Fruit fly (Drosophila melanogaster) whole organism, embryonic: ENCODE measurements around the gene CG11679.

Source experiments
- BtbVII ChIP-seq: fragments of 200-800 bp; sonication (Bioruptor generic); optimal IDR thresholded peaks from 3 replicates; lab custom pipeline; 2017; ENCODE audit warnings: missing biosample characterization, mild to moderate bottlenecking, missing genetic modification characterization
- CG11504 ChIP-seq: fragments of 200-800 bp; sonication (Bioruptor generic); optimal IDR thresholded peaks from 3 replicates; lab custom pipeline; 2019; ENCODE audit warnings: missing biosample characterization, mild to moderate bottlenecking, missing genetic modification characterization, moderate library complexity
- CG11723 ChIP-seq: fragments of 200-800 bp; sonication (Bioruptor generic); optimal IDR thresholded peaks from 2 replicates; lab custom pipeline; 2017; ENCODE audit warnings: missing biosample characterization, mild to moderate bottlenecking, missing genetic modification characterization
- CG12236 ChIP-seq: fragments of 200-800 bp; sonication (Bioruptor generic); optimal IDR thresholded peaks from 2 replicates; lab custom pipeline; 2016; ENCODE audit warnings: missing biosample characterization, missing genetic modification characterization
- CG16779 ChIP-seq: fragments of 200-800 bp; sonication (Bioruptor generic); IDR thresholded peaks from 2 replicates; pipeline ENCODE4 v1.3.6; 2022; ENCODE audit warnings: missing biosample characterization, missing genetic modification characterization
- CG16863 ChIP-seq: fragments of 200-800 bp; sonication (Bioruptor generic); optimal IDR thresholded peaks from 3 replicates; lab custom pipeline; 2016; ENCODE audit warnings: missing biosample characterization, missing genetic modification characterization
- CG18011 ChIP-seq: fragments of 200-800 bp; sonication (Bioruptor generic); optimal IDR thresholded peaks from 2 replicates; lab custom pipeline; 2017; ENCODE audit warnings: missing biosample characterization, missing genetic modification characterization, mild to moderate bottlenecking, moderate library complexity, missing genotype
- CG2199 ChIP-seq: fragments of 200-800 bp; sonication (Bioruptor generic); IDR thresholded peaks from 3 replicates; pipeline ENCODE4 v1.3.6; 2022; ENCODE audit warnings: missing biosample characterization, missing genetic modification characterization
- CG31224 ChIP-seq: fragments of 200-800 bp; sonication (Bioruptor generic); IDR thresholded peaks from 2 replicates; pipeline ENCODE4 v1.3.6; 2022; ENCODE audit warnings: missing biosample characterization, missing genetic modification characterization
- CG3726 ChIP-seq: fragments of 200-800 bp; sonication (Bioruptor generic); IDR thresholded peaks from 3 replicates; pipeline ENCODE4, ENCODE4 v1.3.6; 2022; ENCODE audit warnings: missing biosample characterization, missing genetic modification characterization
- CG3838 ChIP-seq: fragments of 200-800 bp; sonication (Bioruptor generic); optimal IDR thresholded peaks from 3 replicates; lab custom pipeline; 2016; ENCODE audit warnings: missing biosample characterization, missing genetic modification characterization
- CG4328 ChIP-seq: fragments of 200-800 bp; sonication (Bioruptor generic); optimal IDR thresholded peaks from 3 replicates; lab custom pipeline; 2017; ENCODE audit warnings: missing biosample characterization, missing genetic modification reagents, missing genetic modification characterization
- CG5953 ChIP-seq: fragments of 200-800 bp; sonication (Bioruptor generic); IDR thresholded peaks from 2 replicates; pipeline ENCODE4 v1.3.6; 2022; ENCODE audit warnings: missing biosample characterization, missing genetic modification characterization
- CG6175 ChIP-seq: fragments of 200-800 bp; sonication (Bioruptor generic); IDR thresholded peaks from 3 replicates; pipeline ENCODE4 v1.3.6; 2022; ENCODE audit warnings: missing biosample characterization, missing genetic modification characterization
- CG6791 ChIP-seq: fragments of 200-800 bp; sonication (Bioruptor generic); IDR thresholded peaks from 3 replicates; pipeline ENCODE4 v1.3.6; 2022; ENCODE audit warnings: missing biosample characterization, missing genetic modification characterization; ENCODE audit not compliant: partially characterized antibody
- CG7271 ChIP-seq: fragments of 200-800 bp; sonication (Bioruptor generic); optimal IDR thresholded peaks from 2 replicates; lab custom pipeline; 2018; ENCODE audit warnings: missing biosample characterization, mild to moderate bottlenecking, missing genetic modification characterization, moderate library complexity
- CG7745 ChIP-seq: fragments of 200-800 bp; sonication (Bioruptor generic); optimal IDR thresholded peaks from 2 replicates; lab custom pipeline; 2018; ENCODE audit warnings: missing biosample characterization, mild to moderate bottlenecking, missing genetic modification characterization, moderate library complexity
- CG7987 ChIP-seq: fragments of 200-800 bp; sonication (Bioruptor generic); optimal IDR thresholded peaks from 2 replicates; lab custom pipeline; 2018; ENCODE audit warnings: missing biosample characterization, mild to moderate bottlenecking, missing genetic modification characterization, moderate library complexity
- CG8388 ChIP-seq: fragments of 200-800 bp; sonication (Bioruptor generic); optimal IDR thresholded peaks from 2 replicates; lab custom pipeline; 2019; ENCODE audit warnings: missing biosample characterization, mild to moderate bottlenecking, missing genetic modification characterization, moderate library complexity
- CG9817 ChIP-seq: fragments of 200-800 bp; sonication (Bioruptor generic); optimal IDR thresholded peaks from 2 replicates; lab custom pipeline; 2018; ENCODE audit warnings: missing biosample characterization, mild to moderate bottlenecking, missing genetic modification characterization, moderate library complexity
- D19A ChIP-seq: fragments of 200-800 bp; optimal IDR thresholded peaks from 3 replicates; lab custom pipeline; 2019; ENCODE audit warnings: missing biosample characterization, mild to moderate bottlenecking, missing genetic modification characterization, moderate library complexity
- HHEX ChIP-seq: fragments of 200-800 bp; sonication (Bioruptor generic); optimal IDR thresholded peaks from 3 replicates; lab custom pipeline; 2017; ENCODE audit warnings: missing biosample characterization, mild to moderate bottlenecking, missing genetic modification characterization, missing genetic modification reagents
- Kr ChIP-seq: fragments of 200-800 bp; sonication (Bioruptor generic); optimal IDR thresholded peaks from 2 replicates; lab custom pipeline; 2017; ENCODE audit warnings: missing biosample characterization, mild to moderate bottlenecking, missing genetic modification characterization
- Myb ChIP-seq: fragments of 200-800 bp; sonication (Bioruptor generic); optimal IDR thresholded peaks from 2 replicates; lab custom pipeline; 2016; ENCODE audit warnings: missing biosample characterization, missing genetic modification characterization
- Nf-YC ChIP-seq: fragments of 200-800 bp; optimal IDR thresholded peaks from 3 replicates; lab custom pipeline; 2019; ENCODE audit warnings: missing biosample characterization, mild to moderate bottlenecking, missing genetic modification characterization, moderate library complexity
- Rx ChIP-seq: fragments of 200-800 bp; sonication (Bioruptor generic); IDR thresholded peaks from 2 replicates; pipeline ENCODE4 v1.3.6; 2022; ENCODE audit warnings: missing biosample characterization, missing genetic modification characterization
- Sox100B ChIP-seq: fragments of 200-800 bp; sonication (Bioruptor generic); optimal IDR thresholded peaks from 3 replicates; lab custom pipeline; 2018; ENCODE audit warnings: missing biosample characterization, mild to moderate bottlenecking, missing genetic modification characterization
- Sry-β ChIP-seq: fragments of 200-800 bp; sonication (Bioruptor generic); optimal IDR thresholded peaks from 2 replicates; lab custom pipeline; 2018; ENCODE audit warnings: missing biosample characterization, mild to moderate bottlenecking, missing genetic modification characterization, moderate library complexity
- bab2 ChIP-seq: fragments of 200-800 bp; sonication (Bioruptor generic); optimal IDR thresholded peaks from 2 replicates; lab custom pipeline; 2016; ENCODE audit warnings: missing biosample characterization, missing genetic modification characterization
- chn ChIP-seq: fragments of 200-800 bp; sonication (Bioruptor generic); optimal IDR thresholded peaks from 2 replicates; lab custom pipeline; 2016; ENCODE audit warnings: missing biosample characterization, missing genetic modification characterization
- dm ChIP-seq: fragments of 200-800 bp; sonication (Bioruptor generic); optimal IDR thresholded peaks from 3 replicates; lab custom pipeline; 2016; ENCODE audit warnings: missing biosample characterization, missing genetic modification characterization
- eyg ChIP-seq: fragments of 200-800 bp; sonication (Bioruptor generic); optimal IDR thresholded peaks from 3 replicates; lab custom pipeline; 2016; ENCODE audit warnings: missing biosample characterization, missing genetic modification characterization
- gcm ChIP-seq: fragments of 200-800 bp; sonication (Bioruptor generic); optimal IDR thresholded peaks from 2 replicates; lab custom pipeline; 2019; ENCODE audit warnings: missing biosample characterization, mild to moderate bottlenecking, missing genetic modification characterization, moderate library complexity
- gfzf ChIP-seq: fragments of 200-800 bp; sonication (Bioruptor generic); optimal IDR thresholded peaks from 2 replicates; lab custom pipeline; 2016; ENCODE audit warnings: missing biosample characterization, mild to moderate bottlenecking, missing genetic modification characterization, moderate library complexity
- ham ChIP-seq: fragments of 200-800 bp; sonication (Bioruptor generic); IDR thresholded peaks from 2 replicates; pipeline ENCODE4 v1.3.6; 2022; ENCODE audit warnings: missing biosample characterization, missing genetic modification characterization
- klu ChIP-seq: fragments of 200-800 bp; sonication (Bioruptor generic); IDR thresholded peaks from 2 replicates; pipeline ENCODE4 v1.3.6; 2022; ENCODE audit warnings: missing biosample characterization, missing genetic modification characterization
- kni ChIP-seq: fragments of 200-800 bp; sonication (Bioruptor generic); optimal IDR thresholded peaks from 3 replicates; lab custom pipeline; 2017; ENCODE audit warnings: mild to moderate bottlenecking, missing biosample characterization, missing genetic modification reagents, missing genetic modification characterization
- schlank ChIP-seq: fragments of 200-800 bp; sonication (Bioruptor generic); optimal IDR thresholded peaks from 2 replicates; lab custom pipeline; 2018; ENCODE audit warnings: missing biosample characterization, mild to moderate bottlenecking, missing genetic modification characterization
- sens ChIP-seq: fragments of 200-800 bp; sonication (Bioruptor generic); peaks from one replicate; lab custom pipeline; 2016; ENCODE audit warnings: missing biosample characterization, missing genetic modification characterization
- sisA ChIP-seq: fragments of 200-800 bp; sonication (Bioruptor generic); IDR thresholded peaks from 2 replicates; pipeline ENCODE4 v1.3.6; 2022; ENCODE audit warnings: missing biosample characterization, missing genetic modification characterization
- sqz ChIP-seq: fragments of 200-800 bp; sonication (Bioruptor generic); optimal IDR thresholded peaks from 3 replicates; lab custom pipeline; 2018; ENCODE audit warnings: missing biosample characterization, mild to moderate bottlenecking, missing genetic modification characterization
- twi ChIP-seq: fragments of 200-800 bp; optimal IDR thresholded peaks from 2 replicates; lab custom pipeline; 2019; ENCODE audit warnings: missing biosample characterization, mild to moderate bottlenecking, missing genetic modification characterization, moderate library complexity
- wek ChIP-seq: fragments of 200-800 bp; sonication (Bioruptor generic); optimal IDR thresholded peaks from 3 replicates; lab custom pipeline; 2018; ENCODE audit warnings: missing biosample characterization, mild to moderate bottlenecking, missing genetic modification characterization, moderate library complexity

Gene CG11679

DNA sequence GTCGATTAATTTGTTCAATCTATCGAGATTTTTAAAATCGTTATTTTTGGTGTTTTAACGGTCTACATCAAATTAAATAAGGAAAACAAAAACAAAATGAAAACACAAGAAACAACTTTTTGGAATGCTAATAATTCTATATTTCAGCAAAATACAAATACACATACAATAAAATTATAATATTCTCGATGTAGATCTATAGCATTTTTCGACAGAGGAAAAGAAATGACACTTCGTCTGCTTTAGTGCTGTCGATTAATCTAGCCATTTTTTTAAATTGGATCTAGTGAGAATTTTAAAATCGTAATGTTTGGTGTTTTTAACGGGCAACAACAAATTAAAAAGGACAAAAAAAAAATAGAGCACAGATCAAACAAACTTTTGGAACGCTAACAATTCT, 1.6 kb downstream of the CG11679 start, which contains the start of gene Arp6 (continued):
- TF ChIP-seq sqz (GFP tag; lab: Kevin White, UChicago) = no peak
- no peak for TF ChIP-seq CG8388
- no peak for TF ChIP-seq wek (GFP tag; lab: Kevin White, UChicago)
- no peak for TF ChIP-seq dm (GFP tag; lab: Kevin White, UChicago)
- TF ChIP-seq CG3726 (GFP tag; lab: Robert Waterston, UW) = no peak
- no peak for TF ChIP-seq CG18011 (GFP tag; lab: Kevin White, UChicago)
- no peak for TF ChIP-seq CG16779 (GFP tag; lab: Robert Waterston, UW)
- no peak for TF ChIP-seq gfzf (GFP tag; lab: Kevin White, UChicago)
- no peak for TF ChIP-seq CG9817 (tag; lab: Kevin White, UChicago)
- no peak for TF ChIP-seq schlank (tag; lab: Kevin White, UChicago)
- TF ChIP-seq Kr (GFP tag; lab: Kevin White, UChicago) = no peak
- peak; percentile 48 for TF ChIP-seq Myb (GFP tag; lab: Kevin White, UChicago)
- TF ChIP-seq Sox100B (GFP tag; lab: Kevin White, UChicago) = no peak
- TF ChIP-seq CG7271 = no peak
- no peak for TF ChIP-seq HHEX (GFP tag; lab: Kevin White, UChicago)
- TF ChIP-seq CG11504 (tag; lab: Kevin White, UChicago) = no peak
- peak; percentile 43 for TF ChIP-seq sens
- no peak for TF ChIP-seq gcm (GFP tag; lab: Kevin White, UChicago)
- no peak for TF ChIP-seq CG6791
- no peak for TF ChIP-seq Rx (GFP tag; lab: Robert Waterston, UW)
- no peak for TF ChIP-seq bab2 (GFP tag; lab: Kevin White, UChicago)
- TF ChIP-seq CG6175 (GFP tag; lab: Robert Waterston, UW) = no peak
- no peak for TF ChIP-seq CG2199 (GFP tag; lab: Robert Waterston, UW)
- no peak for TF ChIP-seq D19A (tag; lab: Kevin White, UChicago)
- TF ChIP-seq CG3838 (GFP tag; lab: Kevin White, UChicago) = no peak
- TF ChIP-seq sisA (GFP tag; lab: Robert Waterston, UW) = no peak
- no peak for TF ChIP-seq CG11723 (GFP tag; lab: Kevin White, UChicago)
- no peak for TF ChIP-seq Nf-YC (tag; lab: Kevin White, UChicago)
- no peak for TF ChIP-seq chn
- no peak for TF ChIP-seq klu (GFP tag; lab: Robert Waterston, UW)
- no peak for TF ChIP-seq kni
- no peak for TF ChIP-seq eyg (GFP tag; lab: Kevin White, UChicago)
- TF ChIP-seq ham (GFP tag; lab: Robert Waterston, UW) = no peak
- TF ChIP-seq CG4328 (GFP tag; lab: Kevin White, UChicago) = no peak
- TF ChIP-seq CG12236 (GFP tag; lab: Kevin White, UChicago) = no peak
- TF ChIP-seq CG7745 (tag; lab: Kevin White, UChicago) = no peak
- TF ChIP-seq CG7987 (GFP tag; lab: Kevin White, UChicago) = no peak
- no peak for TF ChIP-seq CG31224 (GFP tag; lab: Robert Waterston, UW)
- TF ChIP-seq BtbVII (GFP tag; lab: Kevin White, UChicago) = no peak
- TF ChIP-seq CG5953 (GFP tag; lab: Robert Waterston, UW) = no peak
- TF ChIP-seq Sry-β = peak; percentile 93
- no peak for TF ChIP-seq CG16863
- TF ChIP-seq twi (tag; lab: Kevin White, UChicago) = no peak
